Worm (Caenorhabditis elegans): ENCODE results near the gene C30G7.4.

DNA sequence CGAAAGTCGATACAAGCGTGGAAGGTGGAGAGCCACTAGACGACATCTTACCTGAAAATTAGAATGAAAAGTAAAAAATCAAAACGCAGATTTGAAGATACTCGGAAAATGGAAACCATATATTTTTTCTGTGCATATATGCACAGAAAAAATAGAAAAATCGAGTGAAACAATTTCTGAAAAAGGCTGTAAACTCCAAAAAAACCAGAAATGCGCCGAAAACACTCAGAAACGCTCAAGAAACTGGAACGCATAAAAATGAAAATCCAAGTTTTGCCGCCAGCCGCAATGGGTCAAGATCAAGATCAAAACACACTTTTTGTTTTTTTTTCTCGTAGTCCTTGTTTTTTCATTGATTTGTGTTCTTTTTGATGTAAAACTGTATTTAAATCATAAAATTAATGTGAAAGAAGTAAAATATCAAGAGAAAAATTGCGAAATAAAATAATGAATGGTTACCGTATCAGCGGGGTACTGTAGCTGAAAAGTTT is 45.8 kb upstream of the C30G7.4 start, which contains the start of gene T01C3.3:
- TF ChIP-seq med-1 (GFP tag; optimal IDR thresholded peaks at IDR 0.05; ENCODE audit: insufficient read depth) (no peak), cog-1 (tag; optimal IDR thresholded peaks at IDR 0.05) (no peak)

All from whole organism, midembryonic.